Worm (Caenorhabditis elegans) whole organism, L3 larva: ENCODE results near the gene nspd-2.

ENCODE experiments used
- egl-27 ChIP-seq: sonication (generic microtip); optimal IDR thresholded peaks from 4 replicates; lab custom pipeline; 2017; ENCODE audit warnings: missing biosample characterization, missing genetic modification reagents, missing genetic modification characterization
- fkh-10 ChIP-seq: sonication (generic microtip); optimal IDR thresholded peaks from 2 replicates; lab custom pipeline; 2017; ENCODE audit warnings: missing biosample characterization, missing genetic modification reagents, missing genetic modification characterization
- fos-1 ChIP-seq: fragments of 150-350 bp; optimal IDR thresholded peaks from 2 replicates; lab custom pipeline; 2014; ENCODE audit warnings: missing biosample characterization, missing genetic modification characterization
- jun-1 ChIP-seq: fragments of 150-350 bp; optimal IDR thresholded peaks from 2 replicates; lab custom pipeline; 2014; ENCODE audit warnings: missing biosample characterization, missing genetic modification reagents, missing genetic modification characterization
- mdl-1 ChIP-seq: fragments of 150-350 bp; optimal IDR thresholded peaks from 2 replicates; lab custom pipeline; 2014; ENCODE audit warnings: missing biosample characterization, missing genetic modification characterization
- mml-1 ChIP-seq: fragments of 150-350 bp; sonication (generic microtip); optimal IDR thresholded peaks from 3 replicates; lab custom pipeline; 2014; ENCODE audit warnings: missing biosample characterization, missing genetic modification characterization
- nhr-12 ChIP-seq: fragments of 150-350 bp; optimal IDR thresholded peaks from 2 replicates; lab custom pipeline; 2014; ENCODE audit warnings: missing biosample characterization, missing genetic modification characterization
- nhr-237 ChIP-seq: fragments of 150-350 bp; optimal IDR thresholded peaks from 2 replicates; lab custom pipeline; 2014; ENCODE audit warnings: missing biosample characterization, missing genetic modification characterization
- nhr-77 ChIP-seq: fragments of 150-350 bp; optimal IDR thresholded peaks from 2 replicates; lab custom pipeline; 2014; ENCODE audit warnings: missing biosample characterization, missing genetic modification characterization
- skn-1 ChIP-seq: fragments of 150-350 bp; optimal IDR thresholded peaks from 2 replicates; lab custom pipeline; 2014; ENCODE audit warnings: missing biosample characterization, missing genetic modification characterization
- unc-39 ChIP-seq: sonication (generic microtip); optimal IDR thresholded peaks from 4 replicates; lab custom pipeline; 2017; ENCODE audit warnings: missing biosample characterization, missing genetic modification characterization
- unc-62 ChIP-seq: fragments of 150-350 bp; sonication (generic microtip); optimal IDR thresholded peaks from 4 replicates; lab custom pipeline; 2014; ENCODE audit warnings: missing biosample characterization, missing genetic modification reagents, missing genetic modification characterization

ce11 chrIV:9891938-9892337, 48.1 kb downstream of the nspd-2 start, which contains the start of gene F32B6.4:
- TF ChIP-seq skn-1 (tag; lab: Kevin White, UChicago): no peak
- no peak for TF ChIP-seq mdl-1
- no peak for TF ChIP-seq fkh-10 (GFP tag; lab: Kevin White, UChicago)
- no peak for TF ChIP-seq egl-27 (tag; lab: Kevin White, UChicago)
- TF ChIP-seq unc-62 (GFP tag; lab: Kevin White, UChicago): no peak
- TF ChIP-seq nhr-12 (tag; lab: Kevin White, UChicago): no peak
- no peak for TF ChIP-seq nhr-77 (tag; lab: Kevin White, UChicago)
- TF ChIP-seq mml-1: no peak
- no peak for TF ChIP-seq unc-39 (tag; lab: Kevin White, UChicago)
- no peak for TF ChIP-seq nhr-237 (tag; lab: Kevin White, UChicago)
- TF ChIP-seq jun-1 (tag; lab: Kevin White, UChicago): no peak
- no peak for TF ChIP-seq fos-1 (tag; lab: Kevin White, UChicago)
